Worm (Caenorhabditis elegans) whole organism, L3 larva: ENCODE measurements around the gene col-127.
A peak's percentile ranks its signal among the peaks of the same experiment; 100 is the strongest.

ENCODE experiments used
- R02D3.7 ChIP-seq: fragments of 150-350 bp; optimal IDR thresholded peaks from 2 replicates; lab custom pipeline; 2014; ENCODE audit warnings: missing biosample characterization, missing genetic modification characterization
- ZK546.5 ChIP-seq: sonication (generic microtip); optimal IDR thresholded peaks from 2 replicates; lab custom pipeline; 2017; ENCODE audit warnings: missing biosample characterization, missing genetic modification characterization
- aly-2 ChIP-seq: fragments of 150-350 bp; optimal IDR thresholded peaks from 2 replicates; lab custom pipeline; 2014; ENCODE audit warnings: missing biosample characterization, missing genetic modification characterization
- ceh-16 ChIP-seq: sonication (generic microtip); optimal IDR thresholded peaks from 2 replicates; lab custom pipeline; 2017; ENCODE audit warnings: missing biosample characterization, missing genetic modification characterization
- ceh-28 ChIP-seq: fragments of 150-350 bp; optimal IDR thresholded peaks from 2 replicates; lab custom pipeline; 2014; ENCODE audit warnings: missing biosample characterization, missing genetic modification reagents, missing genetic modification characterization
- ceh-82 ChIP-seq: fragments of 150-350 bp; optimal IDR thresholded peaks from 2 replicates; lab custom pipeline; 2014; ENCODE audit warnings: missing biosample characterization, missing genetic modification characterization
- daf-12 ChIP-seq: fragments of 150-350 bp; optimal IDR thresholded peaks from 2 replicates; lab custom pipeline; 2014; ENCODE audit warnings: missing biosample characterization, missing genetic modification reagents, missing genetic modification characterization
- egl-27 ChIP-seq: sonication (generic microtip); optimal IDR thresholded peaks from 4 replicates; lab custom pipeline; 2017; ENCODE audit warnings: missing biosample characterization, missing genetic modification reagents, missing genetic modification characterization
- egl-5 ChIP-seq: fragments of 150-350 bp; optimal IDR thresholded peaks from 2 replicates; lab custom pipeline; 2017; ENCODE audit warnings: missing biosample characterization, missing genetic modification reagents, missing genetic modification characterization, inconsistent platforms
- elt-1 ChIP-seq: fragments of 150-350 bp; optimal IDR thresholded peaks from 2 replicates; lab custom pipeline; 2014; ENCODE audit warnings: missing biosample characterization, missing genetic modification characterization
- elt-2 ChIP-seq: sonication (generic microtip); optimal IDR thresholded peaks from 2 replicates; lab custom pipeline; 2016; ENCODE audit warnings: missing genetic modification reagents, mild to moderate bottlenecking, missing genetic modification characterization, missing compliant biosample characterization
- elt-3 ChIP-seq, 3 experiments: fragments of 150-350 bp in 1 of 3; sonication (generic microtip) in 2 of 3; optimal IDR thresholded peaks; 2 replicates in 2 of 3; 4 replicates in 1 of 3; lab custom pipeline; 2014 to 2017; ENCODE audit warnings: missing biosample characterization in 3 of 3, missing genetic modification characterization in 3 of 3
- eor-1 ChIP-seq, 2 experiments: fragments of 150-350 bp; optimal IDR thresholded peaks; 2 replicates each; lab custom pipeline; 2014 to 2018; ENCODE audit warnings: missing biosample characterization in 2 of 2, missing genetic modification characterization in 2 of 2
- fkh-10 ChIP-seq: sonication (generic microtip); optimal IDR thresholded peaks from 2 replicates; lab custom pipeline; 2017; ENCODE audit warnings: missing biosample characterization, missing genetic modification reagents, missing genetic modification characterization
- fkh-2 ChIP-seq: fragments of 150-350 bp; optimal IDR thresholded peaks from 2 replicates; lab custom pipeline; 2014; ENCODE audit warnings: missing biosample characterization, missing genetic modification reagents, missing genetic modification characterization
- fos-1 ChIP-seq: fragments of 150-350 bp; optimal IDR thresholded peaks from 2 replicates; lab custom pipeline; 2014; ENCODE audit warnings: missing biosample characterization, missing genetic modification characterization
- jun-1 ChIP-seq: fragments of 150-350 bp; optimal IDR thresholded peaks from 2 replicates; lab custom pipeline; 2014; ENCODE audit warnings: missing biosample characterization, missing genetic modification reagents, missing genetic modification characterization
- mdl-1 ChIP-seq: fragments of 150-350 bp; optimal IDR thresholded peaks from 2 replicates; lab custom pipeline; 2014; ENCODE audit warnings: missing biosample characterization, missing genetic modification characterization
- mml-1 ChIP-seq: fragments of 150-350 bp; sonication (generic microtip); optimal IDR thresholded peaks from 3 replicates; lab custom pipeline; 2014; ENCODE audit warnings: missing biosample characterization, missing genetic modification characterization
- nfya-1 ChIP-seq: sonication (generic microtip); optimal IDR thresholded peaks from 2 replicates; lab custom pipeline; 2017; ENCODE audit warnings: missing genetic modification characterization, mild to moderate bottlenecking, missing compliant biosample characterization, antibody characterized with exemption, moderate library complexity; ENCODE audit not compliant: insufficient read depth
- nhr-11 ChIP-seq: fragments of 150-350 bp; optimal IDR thresholded peaks from 2 replicates; lab custom pipeline; 2014; ENCODE audit warnings: missing biosample characterization, missing genetic modification characterization
- nhr-23 ChIP-seq: fragments of 150-350 bp; optimal IDR thresholded peaks from 2 replicates; lab custom pipeline; 2014; ENCODE audit warnings: missing biosample characterization, missing genetic modification reagents, missing genetic modification characterization
- nhr-25 ChIP-seq: sonication (generic microtip); optimal IDR thresholded peaks from 2 replicates; lab custom pipeline; 2017; ENCODE audit warnings: missing biosample characterization, missing genetic modification characterization
- nhr-28 ChIP-seq: fragments of 150-350 bp; optimal IDR thresholded peaks from 2 replicates; lab custom pipeline; 2014; ENCODE audit warnings: missing biosample characterization, missing genetic modification characterization
- nhr-67 ChIP-seq: fragments of 150-350 bp; optimal IDR thresholded peaks from 2 replicates; lab custom pipeline; 2014; ENCODE audit warnings: missing biosample characterization, missing genetic modification characterization
- pha-4 ChIP-seq: fragments of 150-350 bp; optimal IDR thresholded peaks from 2 replicates; lab custom pipeline; 2014; ENCODE audit warnings: missing biosample characterization, missing genetic modification reagents, missing genetic modification characterization
- pqm-1 ChIP-seq: fragments of 150-350 bp; optimal IDR thresholded peaks from 2 replicates; lab custom pipeline; 2017; ENCODE audit warnings: missing biosample characterization, missing genetic modification characterization, inconsistent platforms
- sea-2 ChIP-seq: fragments of 150-350 bp; sonication (generic microtip); optimal IDR thresholded peaks from 4 replicates; lab custom pipeline; 2014; ENCODE audit warnings: missing biosample characterization, missing genetic modification reagents, missing genetic modification characterization
- skn-1 ChIP-seq: fragments of 150-350 bp; optimal IDR thresholded peaks from 2 replicates; lab custom pipeline; 2014; ENCODE audit warnings: missing biosample characterization, missing genetic modification characterization
- snpc-4 ChIP-seq: fragments of 150-350 bp; optimal IDR thresholded peaks from 2 replicates; lab custom pipeline; 2014; ENCODE audit warnings: missing biosample characterization, missing genetic modification characterization
- unc-62 ChIP-seq: fragments of 150-350 bp; sonication (generic microtip); optimal IDR thresholded peaks from 4 replicates; lab custom pipeline; 2014; ENCODE audit warnings: missing biosample characterization, missing genetic modification reagents, missing genetic modification characterization
- ztf-11 ChIP-seq: fragments of 150-350 bp; optimal IDR thresholded peaks from 2 replicates; lab custom pipeline; 2014; ENCODE audit warnings: missing biosample characterization, missing genetic modification characterization
- ztf-4 ChIP-seq: fragments of 150-350 bp; optimal IDR thresholded peaks from 2 replicates; lab custom pipeline; 2014; ENCODE audit warnings: missing biosample characterization, missing genetic modification characterization

The col-127 gene

DNA sequence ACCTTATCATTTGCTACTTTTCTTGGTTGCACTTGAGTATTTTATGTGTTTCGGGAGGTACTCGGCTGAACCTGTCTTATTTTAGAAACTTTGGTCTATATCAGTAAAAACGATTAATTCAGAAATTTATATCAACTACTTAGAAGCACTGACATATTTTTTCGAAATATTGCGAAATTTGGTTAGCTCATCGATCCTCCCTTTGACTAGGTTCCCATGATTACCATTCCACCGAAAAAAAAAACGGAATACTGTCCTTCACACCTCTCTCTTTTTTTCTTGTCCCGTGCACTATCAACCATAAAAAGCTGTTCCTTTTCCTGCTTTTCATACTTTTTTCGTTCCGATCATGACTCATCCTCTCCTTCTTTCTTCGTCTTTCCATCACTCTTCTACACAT is 19.2 kb upstream of the col-127 start:
- peak; percentile 4 for TF ChIP-seq elt-2 (tag; lab: Kevin White, UChicago)
- TF ChIP-seq nhr-67 (tag; lab: Kevin White, UChicago) = no peak
- TF ChIP-seq nhr-25 (tag; lab: Kevin White, UChicago) = no peak
- no peak for TF ChIP-seq aly-2 (tag; lab: Kevin White, UChicago)
- TF ChIP-seq pha-4 (tag; lab: Kevin White, UChicago) = peak; percentile 12
- TF ChIP-seq skn-1 (tag; lab: Kevin White, UChicago) = no peak
- no peak for TF ChIP-seq ztf-4
- TF ChIP-seq ceh-82 (tag; lab: Kevin White, UChicago) = no peak
- no peak for TF ChIP-seq fkh-2 (tag; lab: Kevin White, UChicago)
- no peak for TF ChIP-seq egl-27 (tag; lab: Kevin White, UChicago)
- no peak for TF ChIP-seq ztf-11 (tag; lab: Kevin White, UChicago)
- TF ChIP-seq ceh-16 = no peak

DNA sequence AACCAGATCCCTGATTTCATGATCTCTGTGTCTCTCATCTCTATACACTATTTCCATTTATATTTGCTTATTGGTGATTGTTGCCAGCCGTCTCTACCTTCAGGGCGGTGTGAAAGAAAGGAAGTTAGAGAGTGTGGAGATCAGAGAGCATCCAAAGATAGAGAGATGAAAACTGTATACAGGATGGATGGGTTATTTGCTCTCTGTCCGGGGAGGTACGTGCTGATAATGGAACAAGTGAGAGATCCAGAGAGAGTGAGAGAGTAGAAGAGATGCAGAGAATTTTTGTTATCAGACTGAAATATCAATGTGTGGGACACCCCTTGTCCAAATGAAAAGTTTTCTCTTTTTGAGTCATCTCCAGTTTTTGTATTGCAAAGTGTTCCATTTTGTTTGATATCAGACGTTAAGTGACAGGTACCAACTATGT is 18.1 kb upstream of the col-127 start:
- TF ChIP-seq egl-5 (tag; lab: Kevin White, UChicago) (no peak), mml-1 (no peak), sea-2 (GFP tag; lab: Kevin White, UChicago) (no peak), jun-1 (tag; lab: Kevin White, UChicago) (peak; percentile 78), pqm-1 (tag; lab: Kevin White, UChicago) (peak; percentile 93), ztf-11 (tag; lab: Kevin White, UChicago) (no peak), nhr-23 (tag; lab: Kevin White, UChicago) (no peak), elt-3 (tag; optimal IDR thresholded peaks at IDR 0.05; lab: Kevin White, UChicago) (no peak), aly-2 (tag; lab: Kevin White, UChicago) (no peak), snpc-4 (tag; lab: Kevin White, UChicago) (no peak), daf-12 (tag; lab: Kevin White, UChicago) (no peak), mdl-1 (tag; lab: Kevin White, UChicago) (no peak), pha-4 (tag; lab: Kevin White, UChicago) (peak; percentile 95), nfya-1 (no peak), elt-1 (no peak), fos-1 (peak; percentile 53), nhr-28 (tag; lab: Kevin White, UChicago) (no peak), eor-1 (tag; optimal IDR thresholded peaks at IDR 0.05; lab: Kevin White, UChicago) (no peak), fkh-10 (GFP tag; lab: Kevin White, UChicago) (no peak), nhr-25 (tag; lab: Kevin White, UChicago) (no peak), skn-1 (tag; lab: Kevin White, UChicago) (peak; percentile 42), ZK546.5 (tag; lab: Kevin White, UChicago) (no peak), nhr-11 (no peak), fkh-2 (tag; lab: Kevin White, UChicago) (no peak), ceh-28 (tag; lab: Kevin White, UChicago) (no peak), elt-2 (tag; lab: Kevin White, UChicago) (peak; percentile 98), unc-62 (GFP tag; lab: Kevin White, UChicago) (no peak)

ce11 chrIV:11276026-11276425 is 10.0 kb upstream of the col-127 start:
- TF ChIP-seq nhr-23 (tag; lab: Kevin White, UChicago) (no peak), fkh-10 (GFP tag; lab: Kevin White, UChicago) (no peak), pqm-1 (tag; lab: Kevin White, UChicago) (no peak), jun-1 (tag; lab: Kevin White, UChicago) (no peak), egl-5 (tag; lab: Kevin White, UChicago) (no peak), R02D3.7 (tag; lab: Kevin White, UChicago) (no peak), mml-1 (no peak), ceh-28 (tag; lab: Kevin White, UChicago) (no peak), fkh-2 (tag; lab: Kevin White, UChicago) (no peak)

ce11 chrIV:11273151-11273550 is 7.2 kb upstream of the col-127 start, which contains the start of gene gtl-2:
gtl-2 (plus strand) TSS chrIV:11273451.
- TF ChIP-seq ceh-28 (tag; lab: Kevin White, UChicago) (no peak), nhr-11 (no peak)

- TF ChIP-seq pha-4 (tag; lab: Kevin White, UChicago) (peak; percentile 72), jun-1 (tag; lab: Kevin White, UChicago) (no peak), snpc-4 (tag; lab: Kevin White, UChicago) (no peak)
Observed at ce11 chrIV:11271262-11271661, 5.3 kb upstream of the col-127 start, which contains the start of gene nhr-7. nhr-7 (minus strand) TSS chrIV:11271362.
